Worm (Caenorhabditis elegans) whole organism, L4 larva: Measurements from ENCODE around the gene F55D1.1.

Source experiments
- F10B5.3 ChIP-seq: sonication (generic microtip); optimal IDR thresholded peaks from 2 replicates; lab custom pipeline; 2016; ENCODE audit warnings: mild to moderate bottlenecking, missing genetic modification characterization, missing compliant biosample characterization
- F37D6.2 ChIP-seq: sonication (generic microtip); optimal IDR thresholded peaks from 2 replicates; lab custom pipeline; 2016; ENCODE audit warnings: mild to moderate bottlenecking, missing genetic modification characterization, missing compliant biosample characterization
- F44E2.7 ChIP-seq: fragments of 200-800 bp; sonication (Bioruptor generic); IDR thresholded peaks from 2 replicates; pipeline ENCODE4 v2.1.2; 2022; ENCODE audit warnings: missing genetic modification characterization, missing compliant biosample characterization
- Y105C5A.15 ChIP-seq: fragments of 200-800 bp; sonication (Bioruptor generic); IDR thresholded peaks from 2 replicates; pipeline ENCODE4 v1.3.6; 2022; ENCODE audit warnings: missing genetic modification characterization, missing compliant biosample characterization
- ceh-28 ChIP-seq: fragments of 150-350 bp; optimal IDR thresholded peaks from 2 replicates; lab custom pipeline; 2014; ENCODE audit warnings: missing biosample characterization, missing genetic modification reagents, missing genetic modification characterization
- ceh-82 ChIP-seq: sonication (generic microtip); optimal IDR thresholded peaks from 2 replicates; lab custom pipeline; 2017; ENCODE audit warnings: missing biosample characterization, missing genetic modification characterization
- daf-16 ChIP-seq, 3 experiments: sonication (generic microtip); optimal IDR thresholded peaks; 2 replicates each; lab custom pipeline; 2016 to 2017; ENCODE audit warnings: missing genetic modification characterization in 3 of 3, missing genetic modification reagents in 3 of 3, mild to moderate bottlenecking in 2 of 3, missing compliant biosample characterization in 2 of 3, missing biosample characterization in 1 of 3, moderate library complexity in 1 of 3
- dmd-6 ChIP-seq: fragments of 200-800 bp; sonication (Bioruptor generic); IDR thresholded peaks from 2 replicates; pipeline ENCODE4 v1.3.6; 2022; ENCODE audit warnings: missing genetic modification reagents, missing genetic modification characterization, missing compliant biosample characterization
- dmd-8 ChIP-seq: fragments of 200-800 bp; sonication (Bioruptor generic); IDR thresholded peaks from 2 replicates; pipeline ENCODE4 v1.3.6; 2022; ENCODE audit warnings: missing genetic modification characterization, missing compliant biosample characterization
- dmd-9 ChIP-seq: fragments of 200-800 bp; sonication (Bioruptor generic); IDR thresholded peaks from 2 replicates; pipeline ENCODE4 v1.3.6; 2022; ENCODE audit warnings: missing genetic modification reagents, missing genetic modification characterization, missing compliant biosample characterization
- egl-27 ChIP-seq: sonication (generic microtip); optimal IDR thresholded peaks from 3 replicates; lab custom pipeline; 2017; ENCODE audit warnings: missing biosample characterization, missing genetic modification reagents, missing genetic modification characterization
- egl-43 ChIP-seq: fragments of 200-800 bp; sonication (Bioruptor generic); IDR thresholded peaks from 2 replicates; pipeline ENCODE4 v1.3.6; 2022; ENCODE audit warnings: missing genetic modification reagents, missing genetic modification characterization, missing compliant biosample characterization
- fkh-10 ChIP-seq: fragments of 150-350 bp; optimal IDR thresholded peaks from 2 replicates; lab custom pipeline; 2014; ENCODE audit warnings: missing biosample characterization, missing genetic modification reagents, missing genetic modification characterization
- hif-1 ChIP-seq, 2 experiments: sonication (generic microtip); optimal IDR thresholded peaks; 2 replicates each; lab custom pipeline; 2016 to 2017; ENCODE audit warnings: missing compliant biosample characterization in 2 of 2, missing genetic modification characterization in 2 of 2, missing genetic modification reagents in 2 of 2, missing genotype in 2 of 2, mild to moderate bottlenecking in 1 of 2
- hlh-11 ChIP-seq: fragments of 200-800 bp; sonication (Bioruptor generic); optimal IDR thresholded peaks from 2 replicates; lab custom pipeline; 2018; ENCODE audit warnings: mild to moderate bottlenecking, missing genetic modification characterization, missing compliant biosample characterization
- hlh-30 ChIP-seq: sonication (generic microtip); optimal IDR thresholded peaks from 2 replicates; lab custom pipeline; 2017; ENCODE audit warnings: antibody characterized with exemption, mild to moderate bottlenecking, missing genetic modification characterization, missing compliant biosample characterization; ENCODE audit not compliant: insufficient read depth
- lin-13 ChIP-seq: fragments of 150-350 bp; optimal IDR thresholded peaks from 2 replicates; lab custom pipeline; 2014; ENCODE audit warnings: missing biosample characterization, missing genetic modification reagents, missing genetic modification characterization
- lin-15B ChIP-seq: fragments of 150-350 bp; sonication (generic microtip); optimal IDR thresholded peaks from 3 replicates; lab custom pipeline; 2014; ENCODE audit warnings: missing biosample characterization, missing genetic modification characterization
- lin-39 ChIP-seq: fragments of 150-350 bp; optimal IDR thresholded peaks from 2 replicates; lab custom pipeline; 2014; ENCODE audit warnings: missing biosample characterization, missing genetic modification reagents, missing genetic modification characterization
- lir-3 ChIP-seq: sonication (generic microtip); optimal IDR thresholded peaks from 2 replicates; lab custom pipeline; 2016; ENCODE audit warnings: mild to moderate bottlenecking, missing genetic modification characterization, missing compliant biosample characterization
- madf-5 ChIP-seq, 2 experiments: fragments of 200-800 bp; sonication (Bioruptor generic); IDR thresholded peaks; 2 replicates each; pipeline ENCODE4 v1.3.6; 2022; ENCODE audit warnings: missing compliant biosample characterization in 2 of 2, missing genetic modification characterization in 2 of 2
- mxl-2 ChIP-seq: fragments of 200-800 bp; sonication (Bioruptor generic); conservative IDR thresholded peaks from 2 replicates; pipeline ENCODE4 v1.3.6; 2022; ENCODE audit warnings: missing genetic modification reagents, missing genetic modification characterization, missing compliant biosample characterization
- mxl-3 ChIP-seq: fragments of 200-800 bp; sonication (Bioruptor generic); optimal IDR thresholded peaks from 2 replicates; lab custom pipeline; 2018; ENCODE audit warnings: mild to moderate bottlenecking, missing genetic modification characterization, missing compliant biosample characterization
- nhr-111 ChIP-seq: fragments of 200-800 bp; sonication (Bioruptor generic); optimal IDR thresholded peaks from 2 replicates; lab custom pipeline; 2018; ENCODE audit warnings: mild to moderate bottlenecking, missing genetic modification characterization, missing compliant biosample characterization
- nhr-25 ChIP-seq: sonication (generic microtip); optimal IDR thresholded peaks from 2 replicates; lab custom pipeline; 2017; ENCODE audit warnings: missing genetic modification characterization, mild to moderate bottlenecking, missing compliant biosample characterization, antibody characterized with exemption, moderate library complexity, borderline replicate concordance; ENCODE audit not compliant: insufficient read depth
- nhr-28 ChIP-seq: fragments of 150-350 bp; optimal IDR thresholded peaks from 2 replicates; lab custom pipeline; 2014; ENCODE audit warnings: missing biosample characterization, missing genetic modification characterization
- nhr-48 ChIP-seq: sonication (generic microtip); optimal IDR thresholded peaks from 2 replicates; lab custom pipeline; 2016; ENCODE audit warnings: mild to moderate bottlenecking, missing genetic modification characterization, missing compliant biosample characterization
- php-3 ChIP-seq: fragments of 200-800 bp; sonication (Bioruptor generic); IDR thresholded peaks from 2 replicates; pipeline ENCODE4 v1.3.6; 2022; ENCODE audit warnings: missing genetic modification reagents, missing genetic modification characterization, missing compliant biosample characterization
- pqm-1 ChIP-seq: sonication (generic microtip); optimal IDR thresholded peaks from 2 replicates; lab custom pipeline; 2017; ENCODE audit warnings: missing biosample characterization, missing genetic modification characterization
- rbr-2 ChIP-seq: sonication (generic microtip); optimal IDR thresholded peaks from 2 replicates; lab custom pipeline; 2016; ENCODE audit warnings: missing genotype, missing genetic modification characterization, missing compliant biosample characterization
- sdz-12 ChIP-seq: fragments of 200-800 bp; sonication (Bioruptor generic); optimal IDR thresholded peaks from 2 replicates; lab custom pipeline; 2018; ENCODE audit warnings: mild to moderate bottlenecking, missing genetic modification characterization, missing compliant biosample characterization
- snpc-4 ChIP-seq: fragments of 150-350 bp; optimal IDR thresholded peaks from 2 replicates; lab custom pipeline; 2014; ENCODE audit warnings: missing biosample characterization, missing genetic modification characterization
- unc-39 ChIP-seq: sonication (generic microtip); optimal IDR thresholded peaks from 2 replicates; lab custom pipeline; 2017; ENCODE audit warnings: missing biosample characterization, missing genetic modification characterization
- unc-62 ChIP-seq, 3 experiments: fragments of 150-350 bp in 1 of 3; sonication (generic microtip); optimal IDR thresholded peaks in 2 of 3; peaks in 1 of 3; 1 replicate in 1 of 3; 2 replicates in 2 of 3; lab custom pipeline; 2014 to 2017; ENCODE audit warnings: missing biosample characterization in 3 of 3, missing genetic modification characterization in 3 of 3, missing genetic modification reagents in 3 of 3, missing genotype in 1 of 3
- zip-11 ChIP-seq: fragments of 200-800 bp; sonication (Bioruptor generic); IDR thresholded peaks from 2 replicates; pipeline ENCODE4 v1.3.6; 2022; ENCODE audit warnings: missing genetic modification characterization, missing compliant biosample characterization
- zip-2 ChIP-seq: fragments of 150-350 bp; optimal IDR thresholded peaks from 2 replicates; lab custom pipeline; 2014; ENCODE audit warnings: missing biosample characterization, missing genetic modification characterization
- ztf-11 ChIP-seq: fragments of 150-350 bp; optimal IDR thresholded peaks from 2 replicates; lab custom pipeline; 2014; ENCODE audit warnings: missing biosample characterization, missing genetic modification characterization
- ztf-7 ChIP-seq: fragments of 150-350 bp; optimal IDR thresholded peaks from 2 replicates; lab custom pipeline; 2014; ENCODE audit warnings: missing biosample characterization, missing genetic modification characterization

F55D1.1 gene

ce11 chrX:5477597-5477996, 12.0 kb upstream of the F55D1.1 start:
- TF ChIP-seq daf-16 (GFP tag; optimal IDR thresholded peaks at IDR 0.05; lab: Kevin White, UChicago): no peak
- peak; percentile 53 for TF ChIP-seq daf-16 (tag; optimal IDR thresholded peaks at IDR 0.05; lab: Kevin White, UChicago)
- no peak for TF ChIP-seq fkh-10
- TF ChIP-seq hlh-30: peak; percentile 15
- TF ChIP-seq zip-11 (GFP tag; lab: Robert Waterston, UW): no peak
- peak; percentile 50 for TF ChIP-seq nhr-28 (tag; lab: Kevin White, UChicago)

ce11 chrX:5478875-5479274, 10.8 kb upstream of the F55D1.1 start:
- TF ChIP-seq ztf-7 (tag; lab: Kevin White, UChicago) (no peak), lin-13 (GFP tag; lab: Kevin White, UChicago) (no peak), ceh-28 (no peak), dmd-8 (no peak), madf-5 (GFP tag; IDR thresholded peaks at IDR 0.05; lab: Robert Waterston, UW) (no peak), F10B5.3 (no peak), mxl-2 (no peak), nhr-111 (no peak), nhr-25 (tag; lab: Kevin White, UChicago) (no peak), hlh-30 (no peak), sdz-12 (GFP tag; lab: Kevin White, UChicago) (no peak), hif-1 (tag; optimal IDR thresholded peaks at IDR 0.05; lab: Kevin White, UChicago) (no peak), rbr-2 (tag; lab: Kevin White, UChicago) (no peak), nhr-48 (tag; lab: Kevin White, UChicago) (no peak), unc-62 (GFP tag; optimal IDR thresholded peaks at IDR 0.05 in 1 of 2; lab: Kevin White, UChicago) (no peak), unc-62 (tag; optimal IDR thresholded peaks at IDR 0.05; lab: Kevin White, UChicago) (no peak), snpc-4 (tag; lab: Kevin White, UChicago) (no peak), egl-43 (no peak), zip-2 (no peak)

- TF ChIP-seq egl-27 (no peak), hlh-11 (no peak), php-3 (GFP tag; lab: Robert Waterston, UW) (no peak), nhr-111 (no peak), unc-39 (tag; lab: Kevin White, UChicago) (no peak), lin-15B (tag; lab: Kevin White, UChicago) (no peak), F44E2.7 (GFP tag; lab: Robert Waterston, UW) (no peak), pqm-1 (tag; lab: Kevin White, UChicago) (peak; percentile 5), unc-62 (GFP tag; optimal IDR thresholded peaks at IDR 0.05 in 1 of 2; lab: Kevin White, UChicago) (peak in 1 of 2 experiments; percentile 97), unc-62 (tag; optimal IDR thresholded peaks at IDR 0.05; lab: Kevin White, UChicago) (no peak), ceh-82 (tag; lab: Kevin White, UChicago) (no peak), mxl-3 (GFP tag; lab: Kevin White, UChicago) (no peak), ztf-11 (no peak), lir-3 (no peak), daf-16 (GFP tag; optimal IDR thresholded peaks at IDR 0.05; lab: Kevin White, UChicago) (no peak), daf-16 (tag; optimal IDR thresholded peaks at IDR 0.05; lab: Kevin White, UChicago) (peak; percentile 73), F37D6.2 (tag; lab: Kevin White, UChicago) (no peak), nhr-28 (tag; lab: Kevin White, UChicago) (peak; percentile 14), Y105C5A.15 (GFP tag; lab: Robert Waterston, UW) (no peak), dmd-6 (GFP tag; lab: Robert Waterston, UW) (no peak), dmd-9 (GFP tag; lab: Robert Waterston, UW) (no peak), lin-39 (tag; lab: Kevin White, UChicago) (no peak)
Measured at ce11 chrX:5479300-5479811, 10.3 kb upstream of the F55D1.1 start, which contains the start of gene dlg-1. Gene dlg-1 (plus strand): TSS chrX:5479700.
